Worm (Caenorhabditis elegans) whole organism, L3 larva: ENCODE measurements around the gene R13A5.10.

Source experiments
- R02D3.7 ChIP-seq: fragments of 150-350 bp; optimal IDR thresholded peaks from 2 replicates; lab custom pipeline; 2014; ENCODE audit warnings: missing biosample characterization, missing genetic modification characterization
- ZK546.5 ChIP-seq: sonication (generic microtip); optimal IDR thresholded peaks from 2 replicates; lab custom pipeline; 2017; ENCODE audit warnings: missing biosample characterization, missing genetic modification characterization
- aly-2 ChIP-seq: fragments of 150-350 bp; optimal IDR thresholded peaks from 2 replicates; lab custom pipeline; 2014; ENCODE audit warnings: missing biosample characterization, missing genetic modification characterization
- ama-1 ChIP-seq: fragments of 150-350 bp; optimal IDR thresholded peaks from 2 replicates; lab custom pipeline; 2018
- lin-39 ChIP-seq: fragments of 150-350 bp; optimal IDR thresholded peaks from 2 replicates; lab custom pipeline; 2018; ENCODE audit warnings: missing biosample characterization, missing genetic modification reagents, missing genetic modification characterization
- nhr-11 ChIP-seq: fragments of 150-350 bp; optimal IDR thresholded peaks from 2 replicates; lab custom pipeline; 2014; ENCODE audit warnings: missing biosample characterization, missing genetic modification characterization
- nhr-237 ChIP-seq: fragments of 150-350 bp; optimal IDR thresholded peaks from 2 replicates; lab custom pipeline; 2014; ENCODE audit warnings: missing biosample characterization, missing genetic modification characterization
- nhr-76 ChIP-seq: fragments of 150-350 bp; sonication (generic microtip); optimal IDR thresholded peaks from 5 replicates; lab custom pipeline; 2014; ENCODE audit warnings: missing biosample characterization, missing genetic modification characterization
- pqm-1 ChIP-seq: fragments of 150-350 bp; optimal IDR thresholded peaks from 2 replicates; lab custom pipeline; 2017; ENCODE audit warnings: missing biosample characterization, missing genetic modification characterization, inconsistent platforms
- snpc-4 ChIP-seq: fragments of 150-350 bp; optimal IDR thresholded peaks from 2 replicates; lab custom pipeline; 2014; ENCODE audit warnings: missing biosample characterization, missing genetic modification characterization
- unc-39 ChIP-seq: sonication (generic microtip); optimal IDR thresholded peaks from 4 replicates; lab custom pipeline; 2017; ENCODE audit warnings: missing biosample characterization, missing genetic modification characterization
- unc-62 ChIP-seq: fragments of 150-350 bp; sonication (generic microtip); optimal IDR thresholded peaks from 4 replicates; lab custom pipeline; 2014; ENCODE audit warnings: missing biosample characterization, missing genetic modification reagents, missing genetic modification characterization
- ztf-11 ChIP-seq: fragments of 150-350 bp; optimal IDR thresholded peaks from 2 replicates; lab custom pipeline; 2014; ENCODE audit warnings: missing biosample characterization, missing genetic modification characterization

DNA sequence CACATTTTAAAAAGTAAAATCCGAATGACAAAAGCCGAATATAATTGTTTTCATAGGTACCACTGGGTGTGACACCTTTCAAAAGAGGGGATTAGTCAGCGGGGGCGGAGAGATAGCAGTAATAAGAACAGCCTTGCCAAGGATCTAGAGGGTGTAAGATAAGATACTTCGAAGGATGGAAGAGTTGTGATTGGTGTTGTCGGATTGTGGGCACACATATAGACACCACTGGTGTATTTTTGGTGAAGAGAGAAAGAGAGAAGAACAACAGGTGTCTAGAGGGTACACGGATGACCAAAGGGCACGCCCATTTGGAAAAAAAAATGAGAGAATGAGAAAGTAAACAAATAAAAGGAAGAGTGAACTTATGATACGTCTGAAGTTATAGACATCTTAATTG lies 37.6 kb downstream of the R13A5.10 start:
- TF ChIP-seq unc-39 (tag; lab: Kevin White, UChicago) (no peak), unc-62 (no peak), ama-1 (lab: Kevin White, UChicago) (no peak), snpc-4 (no peak), nhr-237 (no peak), aly-2 (no peak), pqm-1 (tag; lab: Kevin White, UChicago) (no peak), nhr-11 (tag; lab: Kevin White, UChicago) (no peak), R02D3.7 (tag; lab: Kevin White, UChicago) (no peak), nhr-76 (tag; lab: Kevin White, UChicago) (no peak), ztf-11 (tag; lab: Kevin White, UChicago) (no peak), lin-39 (no peak), ZK546.5 (tag; lab: Kevin White, UChicago) (no peak)
